Fruit fly (Drosophila melanogaster) whole organism, prepupa: ENCODE data around the gene Prosbeta2R2.

ENCODE experiments used
- CG11762 ChIP-seq: fragments of 200-800 bp; sonication (Bioruptor generic); optimal IDR thresholded peaks from 3 replicates; lab custom pipeline; 2016; ENCODE audit warnings: missing biosample characterization, missing genetic modification characterization; ENCODE audit not compliant: insufficient read depth
- CG6276 ChIP-seq: fragments of 200-800 bp; sonication (Bioruptor generic); optimal IDR thresholded peaks from 2 replicates; lab custom pipeline; 2017; ENCODE audit warnings: missing biosample characterization, mild to moderate bottlenecking, missing genetic modification characterization
- CG6792 ChIP-seq: fragments of 200-800 bp; sonication (Bioruptor generic); optimal IDR thresholded peaks from 3 replicates; lab custom pipeline; 2016; ENCODE audit warnings: missing biosample characterization, missing genetic modification characterization
- CG6854 ChIP-seq: fragments of 200-800 bp; sonication (Bioruptor generic); optimal IDR thresholded peaks from 2 replicates; lab custom pipeline; 2017; ENCODE audit warnings: missing biosample characterization, mild to moderate bottlenecking, missing genetic modification characterization
- Eip78C ChIP-seq: fragments of 200-800 bp; sonication (Bioruptor generic); peaks from one replicate; lab custom pipeline; 2016; ENCODE audit warnings: missing biosample characterization, missing genetic modification characterization
- Hr39 ChIP-seq: fragments of 200-800 bp; sonication (Bioruptor generic); optimal IDR thresholded peaks from 2 replicates; lab custom pipeline; 2016; ENCODE audit warnings: missing biosample characterization, missing genetic modification characterization
- Hr4 ChIP-seq: fragments of 200-800 bp; sonication (Bioruptor generic); optimal IDR thresholded peaks from 3 replicates; lab custom pipeline; 2016; ENCODE audit warnings: missing biosample characterization, missing genetic modification characterization
- Lpt ChIP-seq: fragments of 200-800 bp; sonication (Bioruptor generic); optimal IDR thresholded peaks from 3 replicates; lab custom pipeline; 2016; ENCODE audit warnings: missing biosample characterization, missing genetic modification characterization

DNA sequence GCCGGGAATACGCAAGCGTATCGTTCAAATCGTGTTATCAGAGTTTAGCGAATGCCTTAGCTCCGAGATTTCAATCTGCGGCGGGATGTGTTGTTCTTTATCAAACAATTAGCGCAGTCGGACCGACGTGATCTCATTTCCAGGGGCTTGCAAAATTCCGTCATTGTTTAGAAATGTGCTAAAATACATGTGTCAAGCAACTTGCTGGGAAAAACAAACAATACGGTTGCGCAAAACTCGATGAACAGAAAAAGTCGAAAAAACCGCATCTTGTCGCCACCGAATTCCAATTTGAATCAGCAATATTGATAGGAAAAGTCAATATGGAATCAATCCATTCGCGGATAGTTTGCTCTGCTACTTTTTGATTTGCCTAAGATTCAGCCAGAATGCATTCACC, 43.3 kb upstream of the Prosbeta2R2 start, which contains the start of gene Tim17a2:
- TF ChIP-seq Lpt (no peak), CG11762 (GFP tag; lab: Kevin White, UChicago) (no peak), Hr4 (no peak), CG6276 (no peak), CG6854 (GFP tag; lab: Kevin White, UChicago) (no peak), Hr39 (GFP tag; lab: Kevin White, UChicago) (no peak), Eip78C (GFP tag; lab: Kevin White, UChicago) (no peak), CG6792 (no peak)
